Fruit fly (Drosophila melanogaster): Measurements from ENCODE around the gene CG4678.
A peak's percentile ranks its signal among the peaks of the same experiment; 100 is the strongest.

The CG4678 gene

dm6 chrX:16695658-16696181 lies at the start of gene CG4678:
TSS of gene CG4678 (plus strand) at chrX:16696131.
- no peak for TF ChIP-seq noc (tag; optimal IDR thresholded peaks at IDR 0.05)

DNA sequence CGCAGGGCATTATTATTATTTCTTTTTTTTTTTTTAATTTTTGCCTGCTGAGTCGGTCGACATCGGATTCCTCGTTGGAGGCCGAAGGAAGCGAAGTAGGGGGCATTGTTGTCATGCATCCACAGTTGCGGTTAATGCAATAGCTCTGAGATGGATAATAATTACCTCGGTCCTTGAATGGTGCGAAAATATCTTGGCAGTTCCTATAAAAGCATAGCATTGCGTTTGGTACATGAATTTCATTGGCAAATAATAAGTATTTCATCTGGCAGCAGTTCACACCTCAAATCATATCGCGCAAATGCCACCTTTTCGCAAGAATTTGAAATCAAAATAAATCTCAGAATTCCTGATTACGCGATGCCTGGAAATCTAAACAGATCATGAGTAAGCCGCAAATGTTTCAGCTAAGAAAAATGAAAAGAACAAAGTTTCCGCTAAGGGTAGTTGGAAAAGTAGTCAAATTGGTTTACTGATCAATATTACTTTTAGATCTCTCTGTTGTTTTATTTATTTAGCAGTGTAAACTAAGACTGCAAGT lies 48.8 kb upstream of the CG4678 start:
- TF ChIP-seq noc (tag; optimal IDR thresholded peaks at IDR 0.05): no peak

- no peak for TF ChIP-seq noc (tag; optimal IDR thresholded peaks at IDR 0.05)
Observed at dm6 chrX:16647737-16648434, 48.0 kb upstream of the CG4678 start.

- TF ChIP-seq noc (tag; optimal IDR thresholded peaks at IDR 0.05): no peak
Observed at dm6 chrX:16648435-16648781, 47.5 kb upstream of the CG4678 start.

DNA sequence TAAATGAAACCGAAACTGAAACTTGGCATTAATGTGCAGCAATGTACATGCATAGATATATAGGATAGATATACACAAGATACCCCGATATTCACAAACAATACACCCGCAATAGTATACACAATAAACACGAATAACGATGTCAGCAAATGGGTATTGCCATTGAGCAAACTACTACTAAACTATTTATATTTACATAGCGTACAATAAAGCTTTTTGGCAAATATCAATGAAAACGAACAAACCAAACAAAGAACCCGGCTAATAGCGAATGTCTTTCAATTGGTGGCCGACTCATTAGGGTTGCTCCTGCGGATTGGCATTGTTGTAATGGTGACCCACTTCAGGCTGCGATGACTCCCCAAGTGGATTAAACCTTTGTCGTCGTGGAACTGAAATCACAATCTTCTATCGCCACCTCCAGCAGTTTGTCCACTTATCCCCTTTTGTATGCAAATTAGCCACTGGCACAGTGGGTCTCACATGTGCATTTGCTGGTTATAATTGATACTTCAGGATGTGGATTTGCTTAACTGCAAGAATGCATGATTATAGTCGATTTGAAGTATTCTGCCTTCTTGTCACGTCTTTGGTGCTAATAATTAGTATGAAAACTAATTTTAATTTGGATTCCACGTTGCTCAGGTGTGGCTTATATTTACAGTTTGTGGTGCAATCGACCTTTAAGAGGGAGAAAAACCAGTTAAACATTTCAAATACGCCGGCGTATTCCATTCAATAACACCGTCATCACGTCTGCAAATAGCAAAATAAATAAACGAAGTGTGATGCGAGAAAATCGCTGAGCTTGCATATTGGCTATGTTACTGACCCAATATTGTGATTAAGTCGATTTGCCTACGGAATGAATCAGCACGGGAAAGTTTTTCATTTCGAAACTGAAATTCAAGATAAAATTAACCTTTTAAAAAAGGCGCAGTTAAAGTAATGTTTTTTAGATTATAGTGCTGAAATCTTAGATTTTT lies 45.6 kb upstream of the CG4678 start:
- TF ChIP-seq noc (tag; optimal IDR thresholded peaks at IDR 0.05): peak; percentile 29

- TF ChIP-seq noc (tag; optimal IDR thresholded peaks at IDR 0.05): no peak
Observed at dm6 chrX:16651098-16651497, 44.8 kb upstream of the CG4678 start, which contains the start of the genes CG32573 and CG42512. TSS of gene CG32573 (plus strand) at chrX:16651376. TSS of gene CG42512 (plus strand) at chrX:16651376.

dm6 chrX:16651625-16652024 lies 44.3 kb upstream of the CG4678 start:
- TF ChIP-seq noc (tag; optimal IDR thresholded peaks at IDR 0.05): no peak

DNA sequence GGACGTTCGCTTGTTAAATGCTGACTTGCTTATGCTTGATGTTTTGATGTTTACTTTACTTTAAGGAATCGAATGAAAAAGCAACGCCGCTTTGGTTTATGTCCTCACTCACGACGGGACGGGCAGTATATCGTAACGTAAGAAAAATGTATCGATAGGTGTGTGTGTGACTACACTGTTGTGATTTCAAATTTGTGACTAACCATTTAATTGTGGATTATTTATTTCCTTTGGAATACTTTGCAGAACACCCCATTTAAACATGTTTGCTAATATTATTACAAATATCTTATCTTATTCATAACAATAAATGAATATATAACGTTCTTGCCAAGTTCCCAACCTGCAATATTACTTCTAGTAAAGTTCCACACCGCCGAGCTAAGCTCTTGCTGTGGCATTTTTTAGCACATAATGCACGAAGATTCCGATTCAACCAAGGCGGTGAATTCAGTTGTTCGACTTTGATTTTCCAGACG lies 41.0 kb upstream of the CG4678 start, which contains the start of the genes Nemp and r:
TSS of gene Nemp (minus strand) at position 85 of the 479 bp plus-strand sequence.
TSS of gene r (plus strand) at position 429 of the 479 bp plus-strand sequence.
- TF ChIP-seq noc (tag; optimal IDR thresholded peaks at IDR 0.05): no peak

dm6 chrX:16655724-16656235 lies 40.2 kb upstream of the CG4678 start:
- peak; percentile 57 for TF ChIP-seq noc (tag; optimal IDR thresholded peaks at IDR 0.05)

DNA sequence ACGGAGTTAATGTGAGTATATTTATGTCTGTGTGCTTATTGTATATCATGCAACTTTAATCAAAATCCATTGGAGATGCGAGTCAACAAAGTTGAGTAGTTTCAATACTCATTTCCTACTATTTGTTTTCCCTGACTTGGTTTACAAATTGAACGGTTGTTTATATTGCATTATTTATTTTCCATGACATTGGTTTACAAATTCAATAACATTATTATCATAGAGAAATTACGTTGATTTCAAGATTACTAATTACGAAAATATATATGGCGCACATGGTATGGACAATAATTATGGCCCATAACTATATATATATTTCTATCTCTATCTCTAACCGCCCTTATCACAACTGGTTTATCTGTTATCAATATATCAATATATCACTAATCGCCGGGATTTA lies 35.3 kb upstream of the CG4678 start:
- no peak for TF ChIP-seq noc (tag; optimal IDR thresholded peaks at IDR 0.05)

dm6 chrX:16664405-16665064 lies 31.4 kb upstream of the CG4678 start, which contains the start of gene CG15865:
TSS of gene CG15865 (minus strand) at chrX:16664455.
- TF ChIP-seq noc (tag; optimal IDR thresholded peaks at IDR 0.05): no peak

dm6 chrX:16669849-16670248 lies 26.1 kb upstream of the CG4678 start:
- no peak for TF ChIP-seq noc (tag; optimal IDR thresholded peaks at IDR 0.05)

DNA sequence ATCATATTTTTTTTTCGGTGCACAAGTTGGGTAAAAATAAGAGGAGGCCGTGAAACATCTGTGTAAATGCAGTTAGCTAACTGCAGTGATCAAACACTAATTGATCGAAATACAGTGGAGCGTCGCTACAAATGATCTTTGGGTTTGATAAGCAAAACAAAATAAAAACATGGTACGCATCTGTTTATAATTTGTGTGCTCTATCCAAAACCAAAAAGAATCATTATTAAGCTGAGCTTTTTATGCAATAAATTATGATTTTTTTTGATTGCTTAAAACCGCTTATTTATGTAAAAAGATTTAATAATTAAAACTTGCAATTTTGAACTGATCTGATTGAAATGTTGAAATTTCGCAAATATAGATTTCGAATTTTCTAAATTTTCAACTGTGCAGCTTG lies 25.7 kb upstream of the CG4678 start:
- no peak for TF ChIP-seq noc (tag; optimal IDR thresholded peaks at IDR 0.05)

- TF ChIP-seq noc (tag; optimal IDR thresholded peaks at IDR 0.05): peak; percentile 81
Observed at dm6 chrX:16670691-16671481, 25.0 kb upstream of the CG4678 start.
